Fruit fly (Drosophila melanogaster): ENCODE measurements around the gene CG7208.

CG7208 gene

dm6 chr3R:18171983-18172967, 13.2 kb downstream of the CG7208 start:
- TF ChIP-seq Pif1A (GFP tag; optimal IDR thresholded peaks at IDR 0.05), result no peak
- TF ChIP-seq Pif1B (GFP tag; optimal IDR thresholded peaks at IDR 0.05), result peak; percentile 56
- TF ChIP-seq CG4496 (GFP tag; IDR thresholded peaks at IDR 0.05), result peak; percentile 79
- peak; percentile 70 for TF ChIP-seq CG12605 (GFP tag; IDR thresholded peaks at IDR 0.05)
- no peak for TF ChIP-seq gl (tag; optimal IDR thresholded peaks at IDR 0.05)
- no peak for TF ChIP-seq EcR (GFP tag; optimal IDR thresholded peaks at IDR 0.05)
- no peak; the same call in 1 of the 2 replicates for TF ChIP-seq CG10348 (GFP tag; IDR thresholded peaks at IDR 0.05)
- TF ChIP-seq CG34367 (tag; optimal IDR thresholded peaks at IDR 0.05), result no peak
- 0 out of 2 replicates have a peak, but pooled peaks have one; percentile 26 for TF ChIP-seq rn (GFP tag; IDR thresholded peaks at IDR 0.05)
- TF ChIP-seq CG14655 (GFP tag; optimal IDR thresholded peaks at IDR 0.05), result no peak
- peak; percentile 63 for TF ChIP-seq CG17806 (tag; optimal IDR thresholded peaks at IDR 0.05)
- TF ChIP-seq fd96Ca (GFP tag; IDR thresholded peaks at IDR 0.05), result 0 out of 3 replicates have a peak, but pooled peaks have one; percentile 58
- TF ChIP-seq Ets98B (GFP tag; IDR thresholded peaks at IDR 0.05), result peak; percentile 62
- TF ChIP-seq CG32121 (GFP tag; IDR thresholded peaks at IDR 0.05), result peak; percentile 78
- TF ChIP-seq CG13204 (GFP tag; optimal IDR thresholded peaks at IDR 0.05), result no peak
- peak; percentile 80 for TF ChIP-seq CG8159 (tag; optimal IDR thresholded peaks at IDR 0.05)
- TF ChIP-seq CG8301 (tag; optimal IDR thresholded peaks at IDR 0.05), result peak; percentile 85
- TF ChIP-seq CG9948 (tag; optimal IDR thresholded peaks at IDR 0.05), result peak; percentile 73
- TF ChIP-seq D1 (tag; optimal IDR thresholded peaks at IDR 0.05), result no peak
- TF ChIP-seq Snoo (tag; optimal IDR thresholded peaks at IDR 0.05), result peak; percentile 71
- TF ChIP-seq CG15710 (tag; optimal IDR thresholded peaks at IDR 0.05), result peak; percentile 65

- TF ChIP-seq CG17806 (tag; optimal IDR thresholded peaks at IDR 0.05), result no peak
- no peak for TF ChIP-seq rn (GFP tag; IDR thresholded peaks at IDR 0.05)
- TF ChIP-seq gl (tag; optimal IDR thresholded peaks at IDR 0.05), result no peak
Measured at dm6 chr3R:18169982-18170531, 15.5 kb downstream of the CG7208 start.

DNA sequence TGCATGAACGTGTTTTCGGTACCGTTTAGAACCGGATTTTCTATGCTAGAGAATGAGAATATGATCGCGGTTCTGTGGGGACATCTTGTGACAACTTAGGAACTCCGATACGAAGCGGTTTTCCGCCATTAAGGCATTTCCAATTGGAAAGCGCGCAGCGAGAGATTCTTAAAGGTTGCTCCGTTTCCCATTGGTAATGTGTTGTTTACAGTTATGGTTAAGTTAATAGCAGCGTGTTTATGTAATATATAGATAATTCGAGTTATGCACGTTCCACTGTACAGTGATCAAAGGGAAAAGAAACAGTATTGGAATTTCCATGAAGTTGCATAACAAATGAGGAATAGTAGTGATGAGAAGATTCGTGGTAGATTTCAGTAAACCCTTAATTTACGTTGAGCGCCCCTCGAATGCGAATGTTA, 16.6 kb downstream of the CG7208 start:
- TF ChIP-seq CG8301 (tag; optimal IDR thresholded peaks at IDR 0.05) (peak; percentile 49), CG9948 (tag; optimal IDR thresholded peaks at IDR 0.05) (peak; percentile 1), CG4496 (GFP tag; IDR thresholded peaks at IDR 0.05) (no peak), CG32121 (GFP tag; IDR thresholded peaks at IDR 0.05) (no peak), D1 (tag; optimal IDR thresholded peaks at IDR 0.05) (no peak), Pif1A (GFP tag; optimal IDR thresholded peaks at IDR 0.05) (no peak), CG12605 (GFP tag; IDR thresholded peaks at IDR 0.05) (no peak), EcR (GFP tag; optimal IDR thresholded peaks at IDR 0.05) (no peak), CG14655 (GFP tag; optimal IDR thresholded peaks at IDR 0.05) (peak; percentile 65), Pif1B (GFP tag; optimal IDR thresholded peaks at IDR 0.05) (peak; percentile 31), Ets98B (GFP tag; IDR thresholded peaks at IDR 0.05) (no peak), rn (GFP tag; IDR thresholded peaks at IDR 0.05) (no peak), Snoo (tag; optimal IDR thresholded peaks at IDR 0.05) (peak; percentile 21), fd96Ca (GFP tag; IDR thresholded peaks at IDR 0.05) (no peak), CG17806 (tag; optimal IDR thresholded peaks at IDR 0.05) (peak; percentile 20), CG8159 (tag; optimal IDR thresholded peaks at IDR 0.05) (peak; percentile 48), CG15710 (tag; optimal IDR thresholded peaks at IDR 0.05) (no peak), CG10348 (GFP tag; IDR thresholded peaks at IDR 0.05) (no peak), CG13204 (GFP tag; optimal IDR thresholded peaks at IDR 0.05) (no peak), gl (tag; optimal IDR thresholded peaks at IDR 0.05) (no peak), CG34367 (tag; optimal IDR thresholded peaks at IDR 0.05) (no peak)

DNA sequence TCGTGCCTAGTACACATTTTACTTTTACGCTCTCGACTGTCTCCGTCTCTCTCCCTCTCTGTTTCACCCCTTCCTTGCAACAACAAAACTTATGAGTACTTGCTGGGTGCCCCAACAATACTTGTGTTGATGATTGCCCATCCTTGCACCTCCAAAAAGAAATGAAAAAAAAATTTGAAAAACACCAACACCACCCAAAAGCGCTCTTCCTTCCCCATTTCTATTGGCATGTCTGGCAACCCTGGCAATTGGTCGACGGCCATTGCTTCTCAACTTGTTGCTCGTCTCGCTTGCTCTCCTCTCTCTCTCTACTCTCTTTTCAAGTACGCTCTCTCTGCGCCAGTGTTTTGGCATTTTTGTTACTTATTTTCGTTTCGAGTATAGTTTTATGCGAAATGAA, 17.1 kb downstream of the CG7208 start:
- TF ChIP-seq CG34367 (tag; optimal IDR thresholded peaks at IDR 0.05) (peak; percentile 21), CG4496 (GFP tag; IDR thresholded peaks at IDR 0.05) (0 out of 3 replicates have a peak, but pooled peaks have one; percentile 53), Ets98B (GFP tag; IDR thresholded peaks at IDR 0.05) (peak; percentile 51), fd96Ca (GFP tag; IDR thresholded peaks at IDR 0.05) (peak; percentile 54; the same call in 2 of the 3 replicates), Pif1A (GFP tag; optimal IDR thresholded peaks at IDR 0.05) (peak; percentile 33), CG8159 (tag; optimal IDR thresholded peaks at IDR 0.05) (peak; percentile 27), EcR (GFP tag; optimal IDR thresholded peaks at IDR 0.05) (peak; percentile 28), rn (GFP tag; IDR thresholded peaks at IDR 0.05) (no peak), CG10348 (GFP tag; IDR thresholded peaks at IDR 0.05) (no peak), CG8301 (tag; optimal IDR thresholded peaks at IDR 0.05) (no peak), D1 (tag; optimal IDR thresholded peaks at IDR 0.05) (no peak), CG12605 (GFP tag; IDR thresholded peaks at IDR 0.05) (peak; percentile 88), CG17806 (tag; optimal IDR thresholded peaks at IDR 0.05) (peak; percentile 2), CG15710 (tag; optimal IDR thresholded peaks at IDR 0.05) (peak; percentile 25), Snoo (tag; optimal IDR thresholded peaks at IDR 0.05) (no peak), CG14655 (GFP tag; optimal IDR thresholded peaks at IDR 0.05) (no peak), CG32121 (GFP tag; IDR thresholded peaks at IDR 0.05) (peak; percentile 44)
